Worm (Caenorhabditis elegans) whole organism, L1 larva: ENCODE results near the gene sap-49.

ENCODE experiments used
- C34B4.2 ChIP-seq: sonication (generic microtip); optimal IDR thresholded peaks from 2 replicates; lab custom pipeline; 2017; ENCODE audit warnings: mild to moderate bottlenecking, missing genetic modification characterization, missing compliant biosample characterization
- F16B12.6 ChIP-seq: fragments of 150-350 bp; optimal IDR thresholded peaks from 2 replicates; lab custom pipeline; 2014; ENCODE audit warnings: missing biosample characterization, missing genetic modification characterization
- Y116A8C.19 ChIP-seq: sonication (generic microtip); optimal IDR thresholded peaks from 2 replicates; lab custom pipeline; 2016; ENCODE audit warnings: missing compliant biosample characterization, missing genetic modification characterization, borderline replicate concordance
- ceh-8 ChIP-seq: fragments of 200-800 bp; sonication (Bioruptor generic); optimal IDR thresholded peaks from 2 replicates; lab custom pipeline; 2018; ENCODE audit warnings: mild to moderate bottlenecking, missing genetic modification characterization, moderate library complexity, missing compliant biosample characterization
- ceh-88 ChIP-seq: fragments of 200-800 bp; sonication (Bioruptor generic); IDR thresholded peaks from 2 replicates; pipeline ENCODE4 v1.3.6; 2022; ENCODE audit warnings: missing genetic modification characterization, missing compliant biosample characterization
- ces-1 ChIP-seq: fragments of 150-350 bp; optimal IDR thresholded peaks from 2 replicates; lab custom pipeline; 2014; ENCODE audit warnings: missing biosample characterization, missing genetic modification reagents, missing genetic modification characterization
- dpl-1 ChIP-seq, 3 experiments: fragments of 150-350 bp in 2 of 3; sonication (generic microtip) in 1 of 3; optimal IDR thresholded peaks; 2 replicates each; lab custom pipeline; 2014 to 2017; ENCODE audit warnings: missing biosample characterization in 3 of 3, missing genetic modification characterization in 3 of 3, missing genetic modification reagents in 3 of 3
- egl-27 ChIP-seq, 2 experiments: fragments of 150-350 bp in 1 of 2; sonication (generic microtip); optimal IDR thresholded peaks; 3 replicates each; lab custom pipeline; 2017 to 2018; ENCODE audit warnings: missing biosample characterization in 2 of 2, missing genetic modification characterization in 2 of 2, missing genetic modification reagents in 2 of 2
- elt-3 ChIP-seq, 6 experiments: fragments of 150-350 bp in 1 of 6; sonication (generic microtip); optimal IDR thresholded peaks; 2 replicates each; lab custom pipeline; 2017 to 2018; ENCODE audit warnings: missing biosample characterization in 6 of 6, missing genetic modification characterization in 6 of 6, inconsistent platforms in 1 of 6
- ets-5 ChIP-seq: fragments of 200-800 bp; sonication (Bioruptor generic); IDR thresholded peaks from 2 replicates; pipeline ENCODE4 v1.3.6; 2022; ENCODE audit warnings: missing genetic modification characterization, missing compliant biosample characterization
- fkh-4 ChIP-seq: sonication (generic microtip); optimal IDR thresholded peaks from 2 replicates; lab custom pipeline; 2016; ENCODE audit warnings: missing compliant biosample characterization, missing genetic modification characterization, borderline replicate concordance
- fkh-8 ChIP-seq: sonication (generic microtip); optimal IDR thresholded peaks from 2 replicates; lab custom pipeline; 2016; ENCODE audit warnings: mild to moderate bottlenecking, missing genetic modification characterization, missing compliant biosample characterization
- hlh-4 ChIP-seq: sonication (generic microtip); optimal IDR thresholded peaks from 2 replicates; lab custom pipeline; 2016; ENCODE audit warnings: mild to moderate bottlenecking, missing genetic modification characterization, missing compliant biosample characterization
- irx-1 ChIP-seq: sonication (generic microtip); optimal IDR thresholded peaks from 2 replicates; lab custom pipeline; 2016; ENCODE audit warnings: missing genetic modification characterization, missing compliant biosample characterization
- isw-1 ChIP-seq: fragments of 200-800 bp; sonication (Bioruptor generic); IDR thresholded peaks from 2 replicates; pipeline ENCODE4 v1.3.6; 2022; ENCODE audit warnings: missing genetic modification characterization, missing compliant biosample characterization
- lin-13 ChIP-seq: fragments of 150-350 bp; optimal IDR thresholded peaks from 2 replicates; lab custom pipeline; 2014; ENCODE audit warnings: missing biosample characterization, missing genetic modification reagents, missing genetic modification characterization
- lin-14 ChIP-seq: fragments of 200-800 bp; sonication (Bioruptor generic); optimal IDR thresholded peaks from 2 replicates; lab custom pipeline; 2018; ENCODE audit warnings: mild to moderate bottlenecking, missing genetic modification characterization, moderate library complexity, missing compliant biosample characterization
- lin-15B ChIP-seq: fragments of 150-350 bp; sonication (generic microtip); optimal IDR thresholded peaks from 3 replicates; lab custom pipeline; 2014; ENCODE audit warnings: missing biosample characterization, missing genetic modification characterization
- lin-35 ChIP-seq, 2 experiments: fragments of 150-350 bp; optimal IDR thresholded peaks; 2 replicates each; lab custom pipeline; 2014; ENCODE audit warnings: missing biosample characterization in 2 of 2, missing genetic modification characterization in 2 of 2, missing genetic modification reagents in 2 of 2
- lir-3 ChIP-seq: sonication (generic microtip); optimal IDR thresholded peaks from 2 replicates; lab custom pipeline; 2016; ENCODE audit warnings: mild to moderate bottlenecking, missing genetic modification characterization, moderate library complexity, missing compliant biosample characterization; ENCODE audit not compliant: poor library complexity
- lsy-2 ChIP-seq, 2 experiments: fragments of 150-350 bp; optimal IDR thresholded peaks; 2 replicates each; lab custom pipeline; 2014; ENCODE audit warnings: missing biosample characterization in 2 of 2, missing genetic modification characterization in 2 of 2
- mdl-1 ChIP-seq, 2 experiments: fragments of 150-350 bp; optimal IDR thresholded peaks; 2 replicates each; lab custom pipeline; 2014 to 2017; ENCODE audit warnings: missing biosample characterization in 2 of 2, missing genetic modification characterization in 2 of 2, inconsistent platforms in 1 of 2
- mep-1 ChIP-seq: fragments of 150-350 bp; optimal IDR thresholded peaks from 2 replicates; lab custom pipeline; 2014; ENCODE audit warnings: missing biosample characterization, missing genetic modification characterization
- nhr-11 ChIP-seq: fragments of 150-350 bp; optimal IDR thresholded peaks from 2 replicates; lab custom pipeline; 2014; ENCODE audit warnings: missing biosample characterization, missing genetic modification characterization
- nhr-19 ChIP-seq: fragments of 200-800 bp; sonication (Bioruptor generic); conservative IDR thresholded peaks from 2 replicates; pipeline ENCODE4 v1.3.6; 2022; ENCODE audit warnings: missing genetic modification characterization, missing compliant biosample characterization
- nhr-20 ChIP-seq: sonication (generic microtip); optimal IDR thresholded peaks from 2 replicates; lab custom pipeline; 2016; ENCODE audit warnings: mild to moderate bottlenecking, missing genetic modification characterization, missing compliant biosample characterization
- nhr-237 ChIP-seq: fragments of 150-350 bp; optimal IDR thresholded peaks from 2 replicates; lab custom pipeline; 2014; ENCODE audit warnings: missing biosample characterization, missing genetic modification characterization
- nhr-47 ChIP-seq: sonication (generic microtip); optimal IDR thresholded peaks from 2 replicates; lab custom pipeline; 2016; ENCODE audit warnings: mild to moderate bottlenecking, missing genetic modification characterization, moderate library complexity, missing compliant biosample characterization
- nhr-71 ChIP-seq: sonication (generic microtip); optimal IDR thresholded peaks from 2 replicates; lab custom pipeline; 2016; ENCODE audit warnings: mild to moderate bottlenecking, missing genetic modification characterization, moderate library complexity, missing compliant biosample characterization
- nhr-76 ChIP-seq: sonication (generic microtip); optimal IDR thresholded peaks from 2 replicates; lab custom pipeline; 2017; ENCODE audit warnings: missing biosample characterization, missing genetic modification characterization
- nhr-77 ChIP-seq: fragments of 150-350 bp; optimal IDR thresholded peaks from 2 replicates; lab custom pipeline; 2014; ENCODE audit warnings: missing biosample characterization, missing genetic modification characterization
- nhr-85 ChIP-seq: sonication (generic microtip); peaks from one replicate; lab custom pipeline; 2016; ENCODE audit warnings: missing genetic modification characterization, inconsistent platforms, missing compliant biosample characterization
- nhr-90 ChIP-seq: sonication (generic microtip); optimal IDR thresholded peaks from 2 replicates; lab custom pipeline; 2016; ENCODE audit warnings: mild to moderate bottlenecking, missing genetic modification characterization, missing compliant biosample characterization; ENCODE audit not compliant: poor library complexity
- pag-3 ChIP-seq: sonication (generic microtip); optimal IDR thresholded peaks from 2 replicates; lab custom pipeline; 2017; ENCODE audit warnings: missing genetic modification characterization, mild to moderate bottlenecking, missing compliant biosample characterization, antibody characterized with exemption, borderline replicate concordance; ENCODE audit not compliant: insufficient read depth
- pqm-1 ChIP-seq: sonication (generic microtip); optimal IDR thresholded peaks from 3 replicates; lab custom pipeline; 2017; ENCODE audit warnings: missing biosample characterization, missing genetic modification characterization
- rnt-1 ChIP-seq: sonication (generic microtip); optimal IDR thresholded peaks from 2 replicates; lab custom pipeline; 2016; ENCODE audit warnings: mild to moderate bottlenecking, missing genetic modification characterization, moderate library complexity, missing compliant biosample characterization
- skn-1 ChIP-seq: fragments of 150-350 bp; optimal IDR thresholded peaks from 2 replicates; lab custom pipeline; 2014; ENCODE audit warnings: missing biosample characterization, missing genetic modification characterization
- snu-23 ChIP-seq: sonication (generic microtip); optimal IDR thresholded peaks from 2 replicates; lab custom pipeline; 2016; ENCODE audit warnings: missing genetic modification characterization, missing compliant biosample characterization
- sox-4 ChIP-seq: sonication (generic microtip); optimal IDR thresholded peaks from 2 replicates; lab custom pipeline; 2016; ENCODE audit warnings: missing genetic modification characterization, missing compliant biosample characterization
- sptf-1 ChIP-seq: fragments of 150-350 bp; optimal IDR thresholded peaks from 2 replicates; lab custom pipeline; 2014; ENCODE audit warnings: missing biosample characterization, missing genetic modification characterization
- swsn-7 ChIP-seq: sonication (generic microtip); optimal IDR thresholded peaks from 2 replicates; lab custom pipeline; 2016; ENCODE audit warnings: missing genetic modification characterization, missing compliant biosample characterization
- tbx-2 ChIP-seq: sonication (generic microtip); optimal IDR thresholded peaks from 2 replicates; lab custom pipeline; 2016; ENCODE audit warnings: missing genetic modification characterization, missing compliant biosample characterization
- unc-130 ChIP-seq: fragments of 150-350 bp; optimal IDR thresholded peaks from 2 replicates; lab custom pipeline; 2017; ENCODE audit warnings: missing biosample characterization, missing genetic modification characterization, inconsistent platforms
- unc-62 ChIP-seq: fragments of 150-350 bp; optimal IDR thresholded peaks from 2 replicates; lab custom pipeline; 2014; ENCODE audit warnings: missing biosample characterization, missing genetic modification reagents, missing genetic modification characterization
- vab-15 ChIP-seq: sonication (generic microtip); optimal IDR thresholded peaks from 2 replicates; lab custom pipeline; 2017; ENCODE audit warnings: missing genotype, mild to moderate bottlenecking, missing genetic modification characterization, missing compliant biosample characterization
- zag-1 ChIP-seq: fragments of 150-350 bp; optimal IDR thresholded peaks from 2 replicates; lab custom pipeline; 2014; ENCODE audit warnings: missing biosample characterization, missing genetic modification characterization
- zip-4 ChIP-seq: fragments of 200-800 bp; sonication (Bioruptor generic); optimal IDR thresholded peaks from 2 replicates; lab custom pipeline; 2018; ENCODE audit warnings: mild to moderate bottlenecking, missing genetic modification characterization, moderate library complexity, missing compliant biosample characterization
- ztf-4 ChIP-seq: fragments of 150-350 bp; optimal IDR thresholded peaks from 2 replicates; lab custom pipeline; 2014; ENCODE audit warnings: missing biosample characterization, missing genetic modification characterization

The sap-49 gene

DNA sequence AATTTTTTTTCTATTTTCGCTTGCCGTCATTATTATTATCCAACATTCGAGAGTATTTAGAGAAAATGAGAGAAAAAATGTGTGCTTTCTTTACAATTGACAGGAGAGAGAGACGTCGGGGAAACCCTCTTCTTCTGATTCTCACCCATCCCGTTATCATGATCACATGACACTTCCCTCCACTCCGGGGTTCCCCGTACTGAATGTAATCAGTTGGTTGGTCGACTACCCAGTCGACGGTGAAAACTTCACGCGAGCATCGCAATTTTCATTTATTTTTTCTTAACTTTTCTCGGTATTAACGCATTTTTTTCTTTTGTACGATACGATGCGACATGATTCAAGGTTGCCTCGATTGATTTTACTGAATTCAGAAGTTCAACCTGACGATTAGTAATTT lies 19.4 kb downstream of the sap-49 start (continued):
- TF ChIP-seq ztf-4 (tag; lab: Kevin White, UChicago) = peak; percentile 4
- TF ChIP-seq hlh-4 (tag; lab: Kevin White, UChicago) = no peak
- TF ChIP-seq swsn-7 (tag; lab: Kevin White, UChicago) = peak; percentile 61
- TF ChIP-seq ceh-8 = no peak
- TF ChIP-seq vab-15 (tag; lab: Kevin White, UChicago) = no peak
- peak; percentile 73 for TF ChIP-seq lin-14 (GFP tag; lab: Kevin White, UChicago)
- peak; percentile 35 for TF ChIP-seq nhr-47 (tag; lab: Kevin White, UChicago)

DNA sequence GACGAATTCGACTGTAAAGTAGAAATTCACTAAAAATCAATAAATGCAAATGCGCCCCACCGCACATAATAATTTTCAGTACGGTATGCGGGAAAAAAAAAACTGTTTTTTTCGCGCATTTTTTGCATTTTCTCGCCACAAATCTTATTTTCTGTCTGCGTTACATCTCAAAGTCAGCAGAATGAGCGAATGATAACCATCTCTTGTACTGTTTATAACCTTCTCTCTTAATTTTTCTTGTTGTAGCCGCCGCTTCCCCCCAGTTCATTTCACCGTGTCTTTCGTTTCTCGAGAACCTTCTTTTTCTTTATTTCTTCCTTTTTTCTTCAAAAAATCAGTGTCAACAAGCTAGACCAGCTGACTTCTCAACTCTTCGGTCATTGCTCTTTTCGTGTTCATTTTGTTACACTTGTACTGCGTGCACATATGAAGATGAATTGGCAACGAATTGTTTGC lies 20.1 kb downstream of the sap-49 start:
- TF ChIP-seq nhr-20 (tag; lab: Kevin White, UChicago) = peak; percentile 68
- TF ChIP-seq lin-15B = no peak
- no peak for TF ChIP-seq nhr-47 (tag; lab: Kevin White, UChicago)
- peak in 1 of 2 experiments; percentile 30 for TF ChIP-seq lin-35 (GFP tag; optimal IDR thresholded peaks at IDR 0.05; lab: Kevin White, UChicago)
- TF ChIP-seq F16B12.6 (tag; lab: Kevin White, UChicago) = no peak
- peak; percentile 52 for TF ChIP-seq nhr-77 (tag; lab: Kevin White, UChicago)
- no peak for TF ChIP-seq vab-15 (tag; lab: Kevin White, UChicago)
- peak; percentile 16 for TF ChIP-seq ztf-4 (tag; lab: Kevin White, UChicago)
- TF ChIP-seq lir-3 (tag; lab: Kevin White, UChicago) = no peak
- TF ChIP-seq lin-13 = peak; percentile 33
- no peak for TF ChIP-seq sox-4 (tag; lab: Kevin White, UChicago)
- TF ChIP-seq elt-3 (tag; optimal IDR thresholded peaks at IDR 0.05; lab: Kevin White, UChicago) = peak in 4 of 6 experiments; percentile 5 to 45 (median 30)
- peak; percentile 32 for TF ChIP-seq snu-23
- TF ChIP-seq nhr-90 (tag; lab: Kevin White, UChicago) = peak; percentile 24
- TF ChIP-seq dpl-1 (GFP tag; optimal IDR thresholded peaks at IDR 0.05; lab: Kevin White, UChicago) = peak in 1 of 3 experiments; percentile 22
- no peak for TF ChIP-seq unc-62 (GFP tag; lab: Kevin White, UChicago)
- peak; percentile 33 for TF ChIP-seq tbx-2 (tag; lab: Kevin White, UChicago)
- TF ChIP-seq unc-130 (tag; lab: Kevin White, UChicago) = no peak
- TF ChIP-seq zag-1 = no peak
- TF ChIP-seq nhr-76 (tag; lab: Kevin White, UChicago) = no peak
- TF ChIP-seq nhr-71 (tag; lab: Kevin White, UChicago) = peak; percentile 28
- no peak for TF ChIP-seq ces-1 (GFP tag; lab: Kevin White, UChicago)
- TF ChIP-seq lsy-2 (tag; optimal IDR thresholded peaks at IDR 0.05; lab: Kevin White, UChicago) = peak in 1 of 2 experiments; percentile 48
- TF ChIP-seq fkh-4 = no peak
- no peak for TF ChIP-seq zip-4 (GFP tag; lab: Kevin White, UChicago)
- TF ChIP-seq nhr-11 = no peak
- peak; percentile 81 for TF ChIP-seq nhr-85 (tag; lab: Kevin White, UChicago)
- peak; percentile 5; the same call in 1 of the 2 replicates for TF ChIP-seq nhr-19 (GFP tag; lab: Robert Waterston, UW)
- TF ChIP-seq isw-1 (GFP tag; lab: Robert Waterston, UW) = no peak
- TF ChIP-seq Y116A8C.19 (tag; lab: Kevin White, UChicago) = no peak
- no peak for TF ChIP-seq ets-5 (GFP tag; lab: Robert Waterston, UW)
- no peak for TF ChIP-seq C34B4.2 (tag; lab: Kevin White, UChicago)
- no peak for TF ChIP-seq pqm-1 (tag; lab: Kevin White, UChicago)
- no peak for TF ChIP-seq egl-27 (tag; optimal IDR thresholded peaks at IDR 0.05; lab: Kevin White, UChicago)
- no peak for TF ChIP-seq ceh-88 (GFP tag; lab: Robert Waterston, UW)
- no peak for TF ChIP-seq skn-1 (tag; lab: Kevin White, UChicago)
- peak; percentile 31 for TF ChIP-seq rnt-1
- TF ChIP-seq sptf-1 (tag; lab: Kevin White, UChicago) = no peak
- TF ChIP-seq fkh-8 (tag; lab: Kevin White, UChicago) = no peak
- no peak for TF ChIP-seq ceh-8
- no peak for TF ChIP-seq nhr-237 (tag; lab: Kevin White, UChicago)
- peak; percentile 42 for TF ChIP-seq mep-1
- peak; percentile 42 for TF ChIP-seq swsn-7 (tag; lab: Kevin White, UChicago)
- peak; percentile 24 for TF ChIP-seq lin-14 (GFP tag; lab: Kevin White, UChicago)
- no peak for TF ChIP-seq pag-3 (tag; lab: Kevin White, UChicago)
- TF ChIP-seq irx-1 (tag; lab: Kevin White, UChicago) = no peak
- TF ChIP-seq mdl-1 (tag; optimal IDR thresholded peaks at IDR 0.05; lab: Kevin White, UChicago) = peak in 1 of 2 experiments; percentile 51
- TF ChIP-seq, all 84 proteins: peak for 19
